Fruit fly (Drosophila melanogaster): ENCODE measurements around the gene IPIP.

- TF ChIP-seq CTCF (optimal IDR thresholded peaks at IDR 0.05) (no peak), CG8478 (optimal IDR thresholded peaks at IDR 0.05) (no peak)
Measured at dm6 chr2L:6075345-6075744, 27.5 kb downstream of the IPIP start.

All from S2 (cell line).